Fruit fly (Drosophila melanogaster): ENCODE results near the gene CG17005.

DNA sequence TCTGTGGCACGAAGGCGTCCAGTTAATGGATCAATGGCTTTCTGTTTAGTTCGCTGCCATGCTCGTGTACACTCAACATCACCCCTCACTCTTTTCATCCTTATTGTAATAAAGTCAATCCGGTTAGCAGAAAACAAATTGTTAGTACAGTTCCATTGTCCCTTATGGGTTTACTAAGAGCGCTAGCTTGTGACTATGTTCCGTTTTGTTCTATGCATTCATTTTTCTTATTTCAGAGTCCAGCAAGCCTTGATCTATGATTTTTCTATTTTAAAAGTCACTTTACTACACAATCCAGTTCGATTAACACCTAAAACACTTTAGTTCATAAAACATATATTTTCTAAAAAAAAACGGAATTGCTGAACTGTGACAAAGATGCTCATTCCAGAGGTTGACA, 22.6 kb downstream of the CG17005 start, which contains the start of gene CG13110:
- no peak for TF ChIP-seq dsx (GFP tag; optimal IDR thresholded peaks at IDR 0.05; ENCODE audit: poor library complexity, severe bottlenecking)
- TF ChIP-seq fd85E (GFP tag; optimal IDR thresholded peaks at IDR 0.05) = no peak
- TF ChIP-seq Blimp-1 (GFP tag; optimal IDR thresholded peaks at IDR 0.05) = no peak
